Fruit fly (Drosophila melanogaster) whole organism, embryonic: Measurements from ENCODE around the gene AP-1mu.

Experiments
- Blimp-1 ChIP-seq: fragments of 200-800 bp; sonication (Bioruptor generic); optimal IDR thresholded peaks from 3 replicates; lab custom pipeline; 2018; ENCODE audit warnings: missing biosample characterization, missing genetic modification characterization, mild to moderate bottlenecking, moderate library complexity, missing genetic modification reagents
- CG12744 ChIP-seq: fragments of 200-800 bp; sonication (Bioruptor generic); optimal IDR thresholded peaks from 2 replicates; lab custom pipeline; 2016; ENCODE audit warnings: missing biosample characterization, missing genetic modification characterization
- CG13296 ChIP-seq: fragments of 200-800 bp; sonication (Bioruptor generic); optimal IDR thresholded peaks from 3 replicates; lab custom pipeline; 2018; ENCODE audit warnings: missing biosample characterization, mild to moderate bottlenecking, missing genetic modification characterization
- CG13424 ChIP-seq: fragments of 200-800 bp; sonication (Bioruptor generic); optimal IDR thresholded peaks from 2 replicates; lab custom pipeline; 2019; ENCODE audit warnings: missing biosample characterization, mild to moderate bottlenecking, missing genetic modification characterization, moderate library complexity
- CG14710 ChIP-seq: fragments of 200-800 bp; sonication (Bioruptor generic); optimal IDR thresholded peaks from 3 replicates; lab custom pipeline; 2019; ENCODE audit warnings: missing biosample characterization, mild to moderate bottlenecking, missing genetic modification characterization, moderate library complexity
- CG14860 ChIP-seq: fragments of 200-800 bp; sonication (Bioruptor generic); IDR thresholded peaks from 3 replicates; pipeline ENCODE4 v1.3.6; 2022; ENCODE audit warnings: missing biosample characterization, missing genetic modification characterization; ENCODE audit not compliant: partially characterized antibody
- CG14965 ChIP-seq: fragments of 200-800 bp; sonication (Bioruptor generic); optimal IDR thresholded peaks from 2 replicates; lab custom pipeline; 2016; ENCODE audit warnings: missing biosample characterization, missing genetic modification characterization, borderline replicate concordance
- CG15514 ChIP-seq: fragments of 200-800 bp; sonication (Bioruptor generic); optimal IDR thresholded peaks from 3 replicates; lab custom pipeline; 2017; ENCODE audit warnings: missing biosample characterization, missing genetic modification characterization, mild to moderate bottlenecking, moderate library complexity, missing genetic modification reagents
- CG2202 ChIP-seq: fragments of 200-800 bp; sonication (Bioruptor generic); optimal IDR thresholded peaks from 2 replicates; lab custom pipeline; 2018; ENCODE audit warnings: missing biosample characterization, mild to moderate bottlenecking, missing genetic modification characterization
- CG32767 ChIP-seq: fragments of 200-800 bp; sonication (Bioruptor generic); IDR thresholded peaks from 2 replicates; pipeline ENCODE4 v1.3.6; 2022; ENCODE audit warnings: missing biosample characterization, missing genetic modification characterization
- CG3847 ChIP-seq: fragments of 200-800 bp; sonication (Bioruptor generic); IDR thresholded peaks from 2 replicates; pipeline ENCODE4 v1.3.6; 2022; ENCODE audit warnings: missing biosample characterization, missing genetic modification characterization
- CG3995 ChIP-seq: fragments of 200-800 bp; sonication (Bioruptor generic); optimal IDR thresholded peaks from 3 replicates; lab custom pipeline; 2016; ENCODE audit warnings: missing biosample characterization, missing genetic modification characterization
- CG4730 ChIP-seq: fragments of 200-800 bp; sonication (Bioruptor generic); IDR thresholded peaks from 2 replicates; pipeline ENCODE4 v1.3.6; 2022; ENCODE audit warnings: missing biosample characterization, missing genetic modification characterization
- CG5180 ChIP-seq: fragments of 200-800 bp; sonication (Bioruptor generic); optimal IDR thresholded peaks from 3 replicates; lab custom pipeline; 2017; ENCODE audit warnings: missing biosample characterization, missing genetic modification characterization, mild to moderate bottlenecking, moderate library complexity, missing genetic modification reagents
- CG9797 ChIP-seq: fragments of 200-800 bp; sonication (Bioruptor generic); optimal IDR thresholded peaks from 3 replicates; lab custom pipeline; 2018; ENCODE audit warnings: missing biosample characterization, mild to moderate bottlenecking, missing genetic modification characterization
- Dip2 ChIP-seq: fragments of 200-800 bp; sonication (Bioruptor generic); IDR thresholded peaks from 2 replicates; pipeline ENCODE4 v1.3.6; 2022; ENCODE audit warnings: missing biosample characterization, missing genetic modification characterization
- E2f1 ChIP-seq: fragments of 200-800 bp; sonication (Bioruptor generic); IDR thresholded peaks from 2 replicates; pipeline ENCODE4 v1.3.6; 2022; ENCODE audit warnings: missing biosample characterization, missing genetic modification characterization
- Hmr ChIP-seq: fragments of 200-800 bp; sonication (Bioruptor generic); optimal IDR thresholded peaks from 3 replicates; lab custom pipeline; 2017; ENCODE audit warnings: mild to moderate bottlenecking, missing biosample characterization, missing genetic modification reagents, missing genetic modification characterization
- MBD-R2 ChIP-seq: fragments of 200-800 bp; sonication (Bioruptor generic); IDR thresholded peaks from 2 replicates; pipeline ENCODE4 v1.3.6; 2022; ENCODE audit warnings: missing biosample characterization, missing genetic modification characterization
- MESR4 ChIP-seq: fragments of 200-800 bp; sonication (Bioruptor generic); optimal IDR thresholded peaks from 2 replicates; lab custom pipeline; 2018; ENCODE audit warnings: missing biosample characterization, mild to moderate bottlenecking, missing genetic modification characterization, moderate library complexity
- MTF-1 ChIP-seq: fragments of 200-800 bp; sonication (Bioruptor generic); optimal IDR thresholded peaks from 2 replicates; lab custom pipeline; 2018; ENCODE audit warnings: missing biosample characterization, mild to moderate bottlenecking, missing genetic modification characterization, borderline replicate concordance
- NC2α ChIP-seq: fragments of 200-800 bp; sonication (Bioruptor generic); optimal IDR thresholded peaks from 2 replicates; lab custom pipeline; 2016; ENCODE audit warnings: missing biosample characterization, missing genetic modification characterization
- NFAT ChIP-seq: fragments of 200-800 bp; sonication (Bioruptor generic); IDR thresholded peaks from 2 replicates; pipeline ENCODE4 v1.3.6; 2022; ENCODE audit warnings: missing biosample characterization, missing genetic modification characterization
- Nf-YB ChIP-seq: fragments of 200-800 bp; sonication (Bioruptor generic); optimal IDR thresholded peaks from 3 replicates; lab custom pipeline; 2019; ENCODE audit warnings: missing biosample characterization, mild to moderate bottlenecking, missing genetic modification characterization, moderate library complexity
- Sox102F ChIP-seq: fragments of 200-800 bp; sonication (Bioruptor generic); optimal IDR thresholded peaks from 2 replicates; lab custom pipeline; 2018; ENCODE audit warnings: missing biosample characterization, mild to moderate bottlenecking, missing genetic modification characterization, moderate library complexity
- Stat92E ChIP-seq, 3 experiments: fragments of >200 bp in 2 of 3; fragments of 200-800 bp in 1 of 3; sonication (Bioruptor generic) in 1 of 3; optimal IDR thresholded peaks; 2 replicates each; lab custom pipeline; 2017 to 2019; ENCODE audit warnings: missing biosample characterization in 3 of 3, missing genetic modification characterization in 3 of 3, mild to moderate bottlenecking in 1 of 3, moderate library complexity in 1 of 3
- Xbp1 ChIP-seq: fragments of 200-800 bp; sonication (Bioruptor generic); optimal IDR thresholded peaks from 3 replicates; lab custom pipeline; 2016; ENCODE audit warnings: missing biosample characterization, mild to moderate bottlenecking, missing genetic modification characterization
- bcd ChIP-seq: fragments of 200-800 bp; sonication (Bioruptor generic); optimal IDR thresholded peaks from 2 replicates; lab custom pipeline; 2017; ENCODE audit warnings: missing biosample characterization, mild to moderate bottlenecking, missing genetic modification characterization
- disco-r ChIP-seq: fragments of 200-800 bp; sonication (Bioruptor generic); optimal IDR thresholded peaks from 2 replicates; lab custom pipeline; 2016; ENCODE audit warnings: missing biosample characterization, missing genetic modification characterization
- dpn ChIP-seq, 2 experiments: fragments of 200-800 bp; sonication (Bioruptor generic); optimal IDR thresholded peaks; 3 replicates each; lab custom pipeline; 2016; ENCODE audit warnings: missing biosample characterization in 2 of 2, missing genetic modification characterization in 2 of 2
- eyg ChIP-seq: fragments of 200-800 bp; sonication (Bioruptor generic); optimal IDR thresholded peaks from 3 replicates; lab custom pipeline; 2016; ENCODE audit warnings: missing biosample characterization, missing genetic modification characterization
- fru ChIP-seq: fragments of >200 bp; optimal IDR thresholded peaks from 2 replicates; lab custom pipeline; 2017
- gcm ChIP-seq: fragments of 200-800 bp; sonication (Bioruptor generic); optimal IDR thresholded peaks from 2 replicates; lab custom pipeline; 2019; ENCODE audit warnings: missing biosample characterization, mild to moderate bottlenecking, missing genetic modification characterization, moderate library complexity
- gem ChIP-seq: fragments of 200-800 bp; sonication (Bioruptor generic); optimal IDR thresholded peaks from 2 replicates; lab custom pipeline; 2019; ENCODE audit warnings: missing biosample characterization, mild to moderate bottlenecking, missing genetic modification characterization, moderate library complexity
- klu ChIP-seq: fragments of 200-800 bp; sonication (Bioruptor generic); IDR thresholded peaks from 2 replicates; pipeline ENCODE4 v1.3.6; 2022; ENCODE audit warnings: missing biosample characterization, missing genetic modification characterization
- lmd ChIP-seq: fragments of 200-800 bp; sonication (Bioruptor generic); IDR thresholded peaks from 2 replicates; pipeline ENCODE4 v1.3.6; 2022; ENCODE audit warnings: missing biosample characterization, missing genetic modification characterization
- nau ChIP-seq: fragments of 200-800 bp; sonication (Bioruptor generic); optimal IDR thresholded peaks from 3 replicates; lab custom pipeline; 2017; ENCODE audit warnings: missing biosample characterization, mild to moderate bottlenecking, missing genetic modification characterization, missing genetic modification reagents
- pan ChIP-seq, 4 experiments: fragments of >200 bp in 3 of 4; fragments of 200-800 bp in 1 of 4; sonication (Bioruptor generic) in 1 of 4; optimal IDR thresholded peaks in 3 of 4; IDR thresholded peaks in 1 of 4; 2 replicates each; pipeline versions ENCODE4 v1.3.6 to Lab custom; 2017 to 2022; ENCODE audit warnings: missing biosample characterization in 2 of 4, missing genetic modification characterization in 2 of 4, mixed read lengths in 1 of 4
- pita ChIP-seq: fragments of 200-800 bp; sonication (Bioruptor generic); optimal IDR thresholded peaks from 2 replicates; lab custom pipeline; 2017; ENCODE audit warnings: missing biosample characterization, mild to moderate bottlenecking, missing genetic modification characterization
- seq ChIP-seq: fragments of 200-800 bp; sonication (Bioruptor generic); IDR thresholded peaks from 2 replicates; pipeline ENCODE4 v1.3.6; 2022; ENCODE audit warnings: missing biosample characterization, missing genetic modification characterization
- slou ChIP-seq: fragments of 200-800 bp; sonication (Bioruptor generic); optimal IDR thresholded peaks from 3 replicates; lab custom pipeline; 2016; ENCODE audit warnings: missing biosample characterization, missing genetic modification characterization
- sr ChIP-seq: fragments of 200-800 bp; sonication (Bioruptor generic); IDR thresholded peaks from 3 replicates; pipeline ENCODE4 v1.3.6; 2022; ENCODE audit warnings: missing biosample characterization, missing genetic modification characterization
- tap ChIP-seq: fragments of 200-800 bp; optimal IDR thresholded peaks from 3 replicates; lab custom pipeline; 2019; ENCODE audit warnings: missing biosample characterization, mild to moderate bottlenecking, missing genetic modification characterization, moderate library complexity
- tll ChIP-seq, 2 experiments: fragments of 200-800 bp in 1 of 2; fragments of >200 bp in 1 of 2; sonication (Bioruptor generic) in 1 of 2; optimal IDR thresholded peaks; 2 replicates each; lab custom pipeline; 2017 to 2019; ENCODE audit warnings: missing biosample characterization in 2 of 2, missing genetic modification characterization in 2 of 2, mild to moderate bottlenecking in 1 of 2, moderate library complexity in 1 of 2
- ttk ChIP-seq: fragments of 200-800 bp; sonication (Bioruptor generic); IDR thresholded peaks from 2 replicates; pipeline ENCODE4 v2.1.2; 2022; ENCODE audit warnings: missing biosample characterization, missing genetic modification characterization
- unc-4 ChIP-seq: fragments of 200-800 bp; sonication (Bioruptor generic); IDR thresholded peaks from 2 replicates; pipeline ENCODE4 v1.3.6; 2022; ENCODE audit warnings: missing biosample characterization, missing genetic modification characterization; ENCODE audit not compliant: partially characterized antibody
- wdn ChIP-seq: fragments of 200-800 bp; sonication (Bioruptor generic); IDR thresholded peaks from 2 replicates; pipeline ENCODE4 v1.3.6; 2022; ENCODE audit warnings: missing biosample characterization, missing genetic modification characterization

AP-1mu gene

dm6 chr3R:9581089-9581520 lies 21.8 kb upstream of the AP-1mu start, which contains the start of gene CG8301 (continued):
- no peak for TF ChIP-seq CG14860 (GFP tag; lab: Robert Waterston, UW)
- peak; percentile 38 for TF ChIP-seq Xbp1 (GFP tag; lab: Kevin White, UChicago)
- TF ChIP-seq ttk, result 0 out of 2 replicates have a peak, but pooled peaks have one; percentile 9
- TF ChIP-seq CG13424 (tag; lab: Kevin White, UChicago), result peak; percentile 53
- TF ChIP-seq NFAT (GFP tag; lab: Robert Waterston, UW), result peak; percentile 16; the same call in 1 of the 2 replicates
- TF ChIP-seq CG12744 (GFP tag; lab: Kevin White, UChicago), result peak; percentile 4
- TF ChIP-seq Hmr (GFP tag; lab: Kevin White, UChicago), result peak; percentile 49
- TF ChIP-seq sr (GFP tag; lab: Robert Waterston, UW), result peak; percentile 86
- TF ChIP-seq eyg (GFP tag; lab: Kevin White, UChicago), result no peak
- no peak for TF ChIP-seq Nf-YB
- no peak for TF ChIP-seq Dip2 (GFP tag; lab: Robert Waterston, UW)
- TF ChIP-seq Sox102F (GFP tag; lab: Kevin White, UChicago), result peak; percentile 50
- TF ChIP-seq tap (tag; lab: Kevin White, UChicago), result peak; percentile 15
- 0 out of 2 replicates have a peak, but pooled peaks have one; percentile 31 for TF ChIP-seq MBD-R2
- no peak for TF ChIP-seq E2f1 (GFP tag; lab: Robert Waterston, UW)
- peak; percentile 8 for TF ChIP-seq gcm (GFP tag; lab: Kevin White, UChicago)
- TF ChIP-seq unc-4 (GFP tag; lab: Robert Waterston, UW), result 0 out of 2 replicates have a peak, but pooled peaks have one; percentile 20
- no peak for TF ChIP-seq pita (GFP tag; lab: Kevin White, UChicago)
- no peak for TF ChIP-seq CG13296 (GFP tag; lab: Kevin White, UChicago)
- no peak for TF ChIP-seq fru
- TF ChIP-seq gem (tag; lab: Kevin White, UChicago), result peak; percentile 62
- TF ChIP-seq CG3995 (GFP tag; lab: Kevin White, UChicago), result no peak
- peak; percentile 1 for TF ChIP-seq bcd (GFP tag; lab: Kevin White, UChicago)
- TF ChIP-seq CG9797 (GFP tag; lab: Kevin White, UChicago), result no peak
- no peak for TF ChIP-seq tll (GFP tag; optimal IDR thresholded peaks at IDR 0.05; lab: Kevin White, UChicago)
- peak; percentile 7 for TF ChIP-seq Blimp-1 (GFP tag; lab: Kevin White, UChicago)

- TF ChIP-seq MTF-1 (peak; percentile 96), seq (peak; percentile 81), CG3847 (GFP tag; lab: Robert Waterston, UW) (peak; percentile 93), CG4730 (peak; percentile 82), disco-r (GFP tag; lab: Kevin White, UChicago) (peak; percentile 87), NC2α (GFP tag; lab: Kevin White, UChicago) (peak; percentile 88), wdn (GFP tag; lab: Robert Waterston, UW) (peak; percentile 74; the same call in 1 of the 2 replicates), CG5180 (GFP tag; lab: Kevin White, UChicago) (peak; percentile 80), CG2202 (tag; lab: Kevin White, UChicago) (peak; percentile 76), CG32767 (GFP tag; lab: Robert Waterston, UW) (peak; percentile 77), klu (GFP tag; lab: Robert Waterston, UW) (peak; percentile 93), nau (GFP tag; lab: Kevin White, UChicago) (no peak), slou (GFP tag; lab: Kevin White, UChicago) (peak; percentile 84), pan (optimal IDR thresholded peaks at IDR 0.05; lab: Kevin White, UChicago) (no peak), pan (GFP tag; optimal IDR thresholded peaks at IDR 0.05 in 1 of 2, IDR thresholded peaks at IDR 0.05 in 1 of 2) (peak in 1 of 2 experiments; percentile 85), lmd (GFP tag; lab: Robert Waterston, UW) (peak; percentile 88), CG15514 (peak; percentile 92), CG14710 (tag; lab: Kevin White, UChicago) (peak; percentile 95), Stat92E (GFP tag; optimal IDR thresholded peaks at IDR 0.05; lab: Kevin White, UChicago) (peak in 1 of 3 experiments; percentile 60), MESR4 (GFP tag; lab: Kevin White, UChicago) (peak; percentile 93), CG14965 (peak; percentile 62), dpn (GFP tag; optimal IDR thresholded peaks at IDR 0.05; lab: Kevin White, UChicago) (peak; percentile 86 to 95)
These were observed 18.2 kb upstream of the AP-1mu start, which contains the start of the genes Kap-alpha3 and Son for dm6 chr3R:9577382-9578137. Kap-alpha3 (minus strand) TSS chr3R:9577733. Son (plus strand) TSS chr3R:9578042.
